Worm (Caenorhabditis elegans) whole organism, midembryonic: ENCODE data around the gene aakb-1.

Experiments
- T22C8.4 ChIP-seq: fragments of 200-800 bp; sonication (Bioruptor generic); IDR thresholded peaks from 2 replicates; pipeline ENCODE4 v1.3.6; 2022; ENCODE audit warnings: missing genetic modification characterization, missing compliant biosample characterization
- cog-1 ChIP-seq: sonication (generic microtip); optimal IDR thresholded peaks from 2 replicates; lab custom pipeline; 2016; ENCODE audit warnings: missing genetic modification characterization, missing compliant biosample characterization
- flt-1 ChIP-seq: fragments of 200-800 bp; sonication (Bioruptor generic); IDR thresholded peaks from 2 replicates; pipeline ENCODE4 v1.3.6; 2022; ENCODE audit warnings: missing genetic modification characterization, missing compliant biosample characterization
- klf-2 ChIP-seq: fragments of 200-800 bp; sonication (Bioruptor generic); conservative IDR thresholded peaks from 2 replicates; pipeline ENCODE4 v1.3.6; 2022; ENCODE audit warnings: missing genetic modification reagents, missing genetic modification characterization, missing compliant biosample characterization
- med-1 ChIP-seq: sonication (generic microtip); optimal IDR thresholded peaks from 2 replicates; lab custom pipeline; 2017; ENCODE audit warnings: missing genetic modification characterization, mild to moderate bottlenecking, missing compliant biosample characterization, antibody characterized with exemption, missing genetic modification reagents; ENCODE audit not compliant: insufficient read depth
- ref-1 ChIP-seq: fragments of 200-800 bp; sonication (Bioruptor generic); conservative IDR thresholded peaks from 2 replicates; pipeline ENCODE4 v1.3.6; 2022; ENCODE audit warnings: missing genetic modification reagents, missing genetic modification characterization, missing compliant biosample characterization
- tab-1 ChIP-seq: fragments of 200-800 bp; sonication (Bioruptor generic); IDR thresholded peaks from 2 replicates; pipeline ENCODE4 v1.3.6; 2022; ENCODE audit warnings: missing genetic modification characterization, missing compliant biosample characterization
- ztf-23 ChIP-seq: fragments of 200-800 bp; sonication (Bioruptor generic); IDR thresholded peaks from 2 replicates; pipeline ENCODE4 v1.3.6; 2022; ENCODE audit warnings: missing genetic modification reagents, missing genetic modification characterization, missing compliant biosample characterization
- ztf-29 ChIP-seq: fragments of 200-800 bp; sonication (Bioruptor generic); IDR thresholded peaks from 2 replicates; pipeline ENCODE4 v1.3.6; 2022; ENCODE audit warnings: missing genetic modification reagents, missing genetic modification characterization, missing compliant biosample characterization

aakb-1 gene

DNA sequence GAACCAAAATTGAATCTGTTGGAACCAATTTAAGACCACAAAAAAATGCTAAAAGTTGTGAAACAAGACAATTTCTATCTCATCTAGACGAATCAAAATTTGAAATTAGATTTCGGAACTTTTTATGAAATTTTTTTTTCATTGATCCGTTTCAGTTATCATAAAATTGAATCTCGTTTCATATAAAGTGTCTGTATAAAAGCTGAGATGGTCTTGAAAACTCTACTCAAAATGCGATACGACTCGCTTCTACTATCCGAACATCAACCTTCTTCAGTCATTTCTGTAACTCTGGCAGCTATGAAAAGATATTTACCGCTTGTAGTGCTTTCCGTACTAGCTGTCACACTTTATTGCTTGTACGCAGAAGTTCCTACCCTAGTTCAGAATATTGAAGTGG lies 35.0 kb downstream of the aakb-1 start, which contains the start of gene ZK1086.3:
Gene ZK1086.3 (plus strand): TSS at position 301 of the 400 bp plus-strand sequence.
- TF ChIP-seq ref-1: no peak
- TF ChIP-seq med-1 (GFP tag; lab: Kevin White, UChicago): no peak
- TF ChIP-seq tab-1 (GFP tag; lab: Robert Waterston, UW): no peak
- TF ChIP-seq cog-1 (tag; lab: Kevin White, UChicago): no peak
- TF ChIP-seq klf-2 (GFP tag; lab: Robert Waterston, UW): no peak
- no peak for TF ChIP-seq ztf-23
- no peak for TF ChIP-seq flt-1 (GFP tag; lab: Robert Waterston, UW)
- TF ChIP-seq T22C8.4 (GFP tag; lab: Robert Waterston, UW): no peak
- TF ChIP-seq ztf-29 (GFP tag; lab: Robert Waterston, UW): no peak

- TF ChIP-seq ref-1: no peak
- TF ChIP-seq T22C8.4 (GFP tag; lab: Robert Waterston, UW): no peak
- no peak for TF ChIP-seq ztf-23
- no peak for TF ChIP-seq flt-1 (GFP tag; lab: Robert Waterston, UW)
- no peak for TF ChIP-seq med-1 (GFP tag; lab: Kevin White, UChicago)
- TF ChIP-seq ztf-29 (GFP tag; lab: Robert Waterston, UW): no peak
- no peak for TF ChIP-seq klf-2 (GFP tag; lab: Robert Waterston, UW)
- no peak for TF ChIP-seq tab-1 (GFP tag; lab: Robert Waterston, UW)
- no peak for TF ChIP-seq cog-1 (tag; lab: Kevin White, UChicago)
Observed at ce11 chrX:13793525-13793924, 38.0 kb downstream of the aakb-1 start, which contains the start of gene ZK1086.2. ZK1086.2 (minus strand) TSS chrX:13793625.

DNA sequence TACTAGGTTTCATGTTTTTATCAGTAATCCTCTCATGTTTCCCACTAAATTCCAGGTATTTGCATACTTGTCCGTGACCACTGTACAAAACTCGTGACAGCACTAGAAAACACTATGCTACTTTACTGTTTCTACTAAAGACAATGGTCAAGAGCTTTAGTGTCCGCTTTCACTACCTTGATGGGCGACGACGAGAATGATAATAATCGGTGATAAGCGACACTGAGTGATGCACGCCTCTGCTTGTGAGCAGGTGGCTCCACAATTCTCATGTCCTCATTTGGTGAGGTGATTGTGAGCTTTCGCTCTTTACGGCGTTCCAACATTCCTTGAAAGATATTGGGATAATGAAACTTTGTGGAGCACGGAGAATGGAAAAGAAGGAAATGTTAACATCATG lies 47.7 kb downstream of the aakb-1 start:
- TF ChIP-seq klf-2 (GFP tag; lab: Robert Waterston, UW) (no peak), med-1 (GFP tag; lab: Kevin White, UChicago) (no peak), T22C8.4 (GFP tag; lab: Robert Waterston, UW) (no peak), tab-1 (GFP tag; lab: Robert Waterston, UW) (no peak), cog-1 (tag; lab: Kevin White, UChicago) (no peak), ztf-29 (GFP tag; lab: Robert Waterston, UW) (no peak), ztf-23 (no peak), flt-1 (GFP tag; lab: Robert Waterston, UW) (no peak)
